Fruit fly (Drosophila melanogaster) whole organism, embryonic: ENCODE results near the gene Pi3K68D.

ENCODE experiments used
- ATbp ChIP-seq: fragments of 200-800 bp; sonication (Bioruptor generic); optimal IDR thresholded peaks from 2 replicates; lab custom pipeline; 2017; ENCODE audit warnings: missing biosample characterization, mild to moderate bottlenecking, missing genetic modification characterization, missing genetic modification reagents
- Adf1 ChIP-seq: fragments of 200-800 bp; sonication (Bioruptor generic); IDR thresholded peaks from 2 replicates; pipeline ENCODE4 v1.3.6; 2022; ENCODE audit warnings: missing biosample characterization, missing genetic modification characterization
- Bgb ChIP-seq: fragments of 200-800 bp; sonication (Bioruptor generic); IDR thresholded peaks from 2 replicates; pipeline ENCODE4 v1.3.6; 2022; ENCODE audit warnings: missing biosample characterization, missing genetic modification characterization; ENCODE audit not compliant: partially characterized antibody
- CG10565 ChIP-seq: fragments of 200-800 bp; sonication (Bioruptor generic); optimal IDR thresholded peaks from 3 replicates; lab custom pipeline; 2016; ENCODE audit warnings: missing biosample characterization, mild to moderate bottlenecking, missing genetic modification characterization
- CG11456 ChIP-seq: fragments of 200-800 bp; sonication (Bioruptor generic); IDR thresholded peaks from 3 replicates; pipeline ENCODE4 v1.3.6; 2022; ENCODE audit warnings: missing biosample characterization, missing genetic modification characterization
- CG13296 ChIP-seq: fragments of 200-800 bp; sonication (Bioruptor generic); optimal IDR thresholded peaks from 3 replicates; lab custom pipeline; 2018; ENCODE audit warnings: missing biosample characterization, mild to moderate bottlenecking, missing genetic modification characterization
- CG14050 ChIP-seq: fragments of 200-800 bp; sonication (Bioruptor generic); IDR thresholded peaks from 3 replicates; pipeline ENCODE4 v1.3.6; 2022; ENCODE audit warnings: missing biosample characterization, missing genetic modification characterization
- CG14667 ChIP-seq: fragments of 200-800 bp; sonication (Bioruptor generic); IDR thresholded peaks from 2 replicates; pipeline ENCODE4 v1.3.6; 2022; ENCODE audit warnings: missing biosample characterization, missing genetic modification characterization
- CG17612 ChIP-seq: fragments of 200-800 bp; sonication (Bioruptor generic); IDR thresholded peaks from 2 replicates; pipeline ENCODE4 v1.3.6; 2022; ENCODE audit warnings: missing biosample characterization, missing genetic modification characterization
- CG2678 ChIP-seq: fragments of 200-800 bp; sonication (Bioruptor generic); optimal IDR thresholded peaks from 3 replicates; lab custom pipeline; 2019; ENCODE audit warnings: missing biosample characterization, mild to moderate bottlenecking, missing genetic modification characterization, moderate library complexity
- CG31441 ChIP-seq: fragments of 200-800 bp; sonication (Bioruptor generic); IDR thresholded peaks from 2 replicates; pipeline ENCODE4 v1.3.6; 2022; ENCODE audit warnings: missing biosample characterization, missing genetic modification characterization
- CG32767 ChIP-seq: fragments of 200-800 bp; sonication (Bioruptor generic); IDR thresholded peaks from 2 replicates; pipeline ENCODE4 v1.3.6; 2022; ENCODE audit warnings: missing biosample characterization, missing genetic modification characterization
- CG3838 ChIP-seq: fragments of 200-800 bp; sonication (Bioruptor generic); optimal IDR thresholded peaks from 3 replicates; lab custom pipeline; 2016; ENCODE audit warnings: missing biosample characterization, missing genetic modification characterization
- CG4360 ChIP-seq: fragments of 200-800 bp; sonication (Bioruptor generic); IDR thresholded peaks from 2 replicates; pipeline ENCODE4 v1.3.6; 2022; ENCODE audit warnings: missing biosample characterization, missing genetic modification characterization
- CG4820 ChIP-seq: fragments of 200-800 bp; sonication (Bioruptor generic); optimal IDR thresholded peaks from 3 replicates; lab custom pipeline; 2016; ENCODE audit warnings: missing biosample characterization, missing genetic modification characterization
- CG5953 ChIP-seq: fragments of 200-800 bp; sonication (Bioruptor generic); IDR thresholded peaks from 2 replicates; pipeline ENCODE4 v1.3.6; 2022; ENCODE audit warnings: missing biosample characterization, missing genetic modification characterization
- CG6791 ChIP-seq: fragments of 200-800 bp; sonication (Bioruptor generic); IDR thresholded peaks from 3 replicates; pipeline ENCODE4 v1.3.6; 2022; ENCODE audit warnings: missing biosample characterization, missing genetic modification characterization; ENCODE audit not compliant: partially characterized antibody
- Chrac-16 ChIP-seq: fragments of 200-800 bp; sonication (Bioruptor generic); optimal IDR thresholded peaks from 3 replicates; lab custom pipeline; 2016; ENCODE audit warnings: missing biosample characterization, missing genetic modification characterization
- Dll ChIP-seq: fragments of 200-800 bp; sonication (Bioruptor generic); IDR thresholded peaks from 4 replicates; pipeline ENCODE4 v1.3.6; 2022; ENCODE audit warnings: missing biosample characterization, missing genetic modification characterization; ENCODE audit not compliant: partially characterized antibody
- Doc3 ChIP-seq: fragments of 200-800 bp; sonication (Bioruptor generic); IDR thresholded peaks from 3 replicates; pipeline ENCODE4 v1.3.6; 2022; ENCODE audit warnings: missing biosample characterization, missing genetic modification characterization; ENCODE audit not compliant: partially characterized antibody
- Dref ChIP-seq: fragments of 200-800 bp; sonication (Bioruptor generic); IDR thresholded peaks from 2 replicates; pipeline ENCODE4 v1.3.6; 2022; ENCODE audit warnings: missing biosample characterization, missing genetic modification characterization
- Fer2 ChIP-seq: fragments of 200-800 bp; sonication (Bioruptor generic); optimal IDR thresholded peaks from 2 replicates; lab custom pipeline; 2018; ENCODE audit warnings: missing biosample characterization, mild to moderate bottlenecking, missing genetic modification characterization, moderate library complexity
- Gug ChIP-seq: fragments of 200-800 bp; sonication (Bioruptor generic); IDR thresholded peaks from 4 replicates; pipeline ENCODE4 v1.3.6; 2022; ENCODE audit warnings: missing biosample characterization, missing genetic modification characterization
- H15 ChIP-seq: fragments of 200-800 bp; sonication (Bioruptor generic); IDR thresholded peaks from 3 replicates; pipeline ENCODE4 v1.3.6; 2022; ENCODE audit warnings: missing biosample characterization, missing genetic modification characterization
- H2.0 ChIP-seq: fragments of 200-800 bp; sonication (Bioruptor generic); IDR thresholded peaks from 2 replicates; pipeline ENCODE4 v1.3.6; 2022; ENCODE audit warnings: missing biosample characterization, missing genetic modification characterization
- Hand ChIP-seq: fragments of 200-800 bp; sonication (Bioruptor generic); optimal IDR thresholded peaks from 2 replicates; lab custom pipeline; 2017; ENCODE audit warnings: mild to moderate bottlenecking, missing biosample characterization, missing genetic modification reagents, missing genetic modification characterization
- MESR4 ChIP-seq: fragments of 200-800 bp; sonication (Bioruptor generic); optimal IDR thresholded peaks from 2 replicates; lab custom pipeline; 2018; ENCODE audit warnings: missing biosample characterization, mild to moderate bottlenecking, missing genetic modification characterization, moderate library complexity
- Ptx1 ChIP-seq: fragments of 200-800 bp; sonication (Bioruptor generic); IDR thresholded peaks from 2 replicates; pipeline ENCODE4 v1.3.6; 2022; ENCODE audit warnings: missing biosample characterization, missing genetic modification characterization
- Rx ChIP-seq: fragments of 200-800 bp; sonication (Bioruptor generic); IDR thresholded peaks from 2 replicates; pipeline ENCODE4 v1.3.6; 2022; ENCODE audit warnings: missing biosample characterization, missing genetic modification characterization
- Side ChIP-seq: fragments of 200-800 bp; sonication (Bioruptor generic); optimal IDR thresholded peaks from 2 replicates; lab custom pipeline; 2016; ENCODE audit warnings: missing biosample characterization, missing genetic modification characterization
- Six4 ChIP-seq: fragments of 200-800 bp; sonication (Bioruptor generic); optimal IDR thresholded peaks from 2 replicates; lab custom pipeline; 2016; ENCODE audit warnings: missing biosample characterization, missing genetic modification characterization
- YL-1 ChIP-seq: fragments of 200-800 bp; sonication (Bioruptor generic); optimal IDR thresholded peaks from 3 replicates; lab custom pipeline; 2017; ENCODE audit warnings: missing biosample characterization, mild to moderate bottlenecking, missing genetic modification characterization
- az2 ChIP-seq: fragments of 200-800 bp; sonication (Bioruptor generic); optimal IDR thresholded peaks from 3 replicates; lab custom pipeline; 2016; ENCODE audit warnings: missing biosample characterization, missing genetic modification characterization
- bsh ChIP-seq, 2 experiments: fragments of 200-800 bp; sonication (Bioruptor generic); optimal IDR thresholded peaks; 2 replicates each; lab custom pipeline; 2017 to 2018; ENCODE audit warnings: mild to moderate bottlenecking in 2 of 2, missing biosample characterization in 2 of 2, missing genetic modification characterization in 2 of 2, moderate library complexity in 1 of 2
- cas ChIP-seq: fragments of 200-800 bp; sonication (Bioruptor generic); IDR thresholded peaks from 2 replicates; pipeline ENCODE4 v1.3.6; 2022; ENCODE audit warnings: missing biosample characterization, missing genetic modification characterization
- cg ChIP-seq: fragments of 200-800 bp; sonication (Bioruptor generic); optimal IDR thresholded peaks from 3 replicates; lab custom pipeline; 2019; ENCODE audit warnings: missing biosample characterization, mild to moderate bottlenecking, missing genetic modification characterization, moderate library complexity
- exex ChIP-seq: fragments of 200-800 bp; sonication (Bioruptor generic); optimal IDR thresholded peaks from 4 replicates; lab custom pipeline; 2018; ENCODE audit warnings: missing biosample characterization, mild to moderate bottlenecking, missing genetic modification characterization, moderate library complexity
- eyg ChIP-seq: fragments of 200-800 bp; sonication (Bioruptor generic); optimal IDR thresholded peaks from 3 replicates; lab custom pipeline; 2016; ENCODE audit warnings: missing biosample characterization, missing genetic modification characterization
- gem ChIP-seq: fragments of 200-800 bp; sonication (Bioruptor generic); optimal IDR thresholded peaks from 2 replicates; lab custom pipeline; 2019; ENCODE audit warnings: missing biosample characterization, mild to moderate bottlenecking, missing genetic modification characterization, moderate library complexity
- kay ChIP-seq: fragments of 200-800 bp; sonication (Bioruptor generic); optimal IDR thresholded peaks from 2 replicates; lab custom pipeline; 2016; ENCODE audit warnings: missing biosample characterization, missing genetic modification characterization
- lilli ChIP-seq: fragments of 200-800 bp; sonication (Bioruptor generic); optimal IDR thresholded peaks from 3 replicates; lab custom pipeline; 2016; ENCODE audit warnings: missing biosample characterization, missing genetic modification characterization
- maf-S ChIP-seq: fragments of 200-800 bp; sonication (Bioruptor generic); optimal IDR thresholded peaks from 2 replicates; lab custom pipeline; 2016; ENCODE audit warnings: missing biosample characterization, missing genetic modification characterization
- mirr ChIP-seq: fragments of 200-800 bp; sonication (Bioruptor generic); optimal IDR thresholded peaks from 3 replicates; lab custom pipeline; 2018; ENCODE audit warnings: missing biosample characterization, mild to moderate bottlenecking, missing genetic modification characterization
- org-1 ChIP-seq: fragments of 200-800 bp; sonication (Bioruptor generic); optimal IDR thresholded peaks from 2 replicates; lab custom pipeline; 2017; ENCODE audit warnings: missing biosample characterization, missing genetic modification characterization
- prd ChIP-seq, 3 experiments: fragments of >200 bp in 2 of 3; fragments of 200-800 bp in 1 of 3; sonication (Bioruptor generic) in 1 of 3; optimal IDR thresholded peaks in 2 of 3; IDR thresholded peaks in 1 of 3; 2 replicates in 2 of 3; 3 replicates in 1 of 3; pipeline versions ENCODE4 v1.3.6 to Lab custom; 2017 to 2022; ENCODE audit warnings: missing biosample characterization in 1 of 3, missing genetic modification characterization in 1 of 3
- pum ChIP-seq: fragments of 200-800 bp; sonication (Bioruptor generic); optimal IDR thresholded peaks from 2 replicates; lab custom pipeline; 2016; ENCODE audit warnings: missing biosample characterization, missing genetic modification characterization
- sqz ChIP-seq: fragments of 200-800 bp; sonication (Bioruptor generic); optimal IDR thresholded peaks from 3 replicates; lab custom pipeline; 2018; ENCODE audit warnings: missing biosample characterization, mild to moderate bottlenecking, missing genetic modification characterization
- stc ChIP-seq: fragments of 200-800 bp; sonication (Bioruptor generic); IDR thresholded peaks from 2 replicates; pipeline ENCODE4 v1.3.6; 2022; ENCODE audit warnings: missing biosample characterization, missing genetic modification characterization
- tin ChIP-seq: fragments of 200-800 bp; sonication (Bioruptor generic); optimal IDR thresholded peaks from 3 replicates; lab custom pipeline; 2016; ENCODE audit warnings: missing biosample characterization, missing genetic modification characterization
- trh ChIP-seq: fragments of 200-800 bp; sonication (Bioruptor generic); optimal IDR thresholded peaks from 2 replicates; lab custom pipeline; 2016; ENCODE audit warnings: missing biosample characterization, missing genetic modification characterization
- ttk ChIP-seq: fragments of 200-800 bp; sonication (Bioruptor generic); IDR thresholded peaks from 2 replicates; pipeline ENCODE4 v2.1.2; 2022; ENCODE audit warnings: missing biosample characterization, missing genetic modification characterization
- tup ChIP-seq: fragments of 200-800 bp; sonication (Bioruptor generic); optimal IDR thresholded peaks from 2 replicates; lab custom pipeline; 2016; ENCODE audit warnings: missing biosample characterization, mild to moderate bottlenecking, missing genetic modification characterization, moderate library complexity

Pi3K68D gene

dm6 chr3L:11772608-11773017 is 17.2 kb downstream of the Pi3K68D start (continued):
- TF ChIP-seq kay (GFP tag; lab: Kevin White, UChicago) = peak; percentile 20
- no peak for TF ChIP-seq CG31441 (GFP tag; lab: Robert Waterston, UW)
- no peak for TF ChIP-seq ATbp (GFP tag; lab: Kevin White, UChicago)
- TF ChIP-seq tup (GFP tag; lab: Kevin White, UChicago) = no peak
- TF ChIP-seq stc (GFP tag; lab: Robert Waterston, UW) = 0 out of 2 replicates have a peak, but pooled peaks have one; percentile 12
- no peak for TF ChIP-seq Dref
- TF ChIP-seq lilli (GFP tag; lab: Kevin White, UChicago) = no peak
- TF ChIP-seq CG32767 (GFP tag; lab: Robert Waterston, UW) = no peak
- TF ChIP-seq org-1 = no peak
- TF ChIP-seq eyg (GFP tag; lab: Kevin White, UChicago) = no peak
- no peak for TF ChIP-seq CG6791 (GFP tag; lab: Robert Waterston, UW)
- peak; percentile 14 for TF ChIP-seq CG13296 (GFP tag; lab: Kevin White, UChicago)
- no peak for TF ChIP-seq prd (optimal IDR thresholded peaks at IDR 0.05; lab: Kevin White, UChicago)
- no peak for TF ChIP-seq prd (GFP tag; IDR thresholded peaks at IDR 0.05; lab: Robert Waterston, UW)
- TF ChIP-seq Chrac-16 (GFP tag; lab: Kevin White, UChicago) = no peak
- no peak for TF ChIP-seq cas (GFP tag; lab: Robert Waterston, UW)
- no peak for TF ChIP-seq CG17612 (GFP tag; lab: Robert Waterston, UW)
- no peak for TF ChIP-seq Bgb (GFP tag; lab: Robert Waterston, UW)
- peak; percentile 99 for TF ChIP-seq exex (tag; lab: Kevin White, UChicago)
- peak; percentile 24 for TF ChIP-seq CG2678 (tag; lab: Kevin White, UChicago)
- TF ChIP-seq YL-1 (GFP tag; lab: Kevin White, UChicago) = no peak
- no peak for TF ChIP-seq H2.0 (GFP tag; lab: Robert Waterston, UW)
- TF ChIP-seq maf-S (GFP tag; lab: Kevin White, UChicago) = no peak
- TF ChIP-seq Side (GFP tag; lab: Kevin White, UChicago) = no peak
- no peak for TF ChIP-seq cg
- TF ChIP-seq CG14667 (GFP tag; lab: Robert Waterston, UW) = no peak
- TF ChIP-seq sqz (GFP tag; lab: Kevin White, UChicago) = no peak
- no peak for TF ChIP-seq Rx
- no peak; the same call in 1 of the 2 replicates for TF ChIP-seq Ptx1 (GFP tag; lab: Robert Waterston, UW)
- TF ChIP-seq Dll (GFP tag; lab: Robert Waterston, UW) = no peak
- TF ChIP-seq CG5953 (GFP tag; lab: Robert Waterston, UW) = no peak
- TF ChIP-seq CG11456 (GFP tag; lab: Robert Waterston, UW) = no peak
- no peak for TF ChIP-seq CG10565 (GFP tag; lab: Kevin White, UChicago)
- no peak for TF ChIP-seq H15 (GFP tag; lab: Robert Waterston, UW)
- TF ChIP-seq Doc3 = no peak
- TF ChIP-seq bsh (GFP tag; optimal IDR thresholded peaks at IDR 0.05; lab: Kevin White, UChicago) = no peak
- TF ChIP-seq trh = no peak
- no peak for TF ChIP-seq Hand (GFP tag; lab: Kevin White, UChicago)
- no peak for TF ChIP-seq tin (GFP tag; lab: Kevin White, UChicago)
- no peak for TF ChIP-seq Six4 (GFP tag; lab: Kevin White, UChicago)
- no peak for TF ChIP-seq MESR4 (GFP tag; lab: Kevin White, UChicago)
- TF ChIP-seq CG4820 = no peak
- TF ChIP-seq Fer2 (tag; lab: Kevin White, UChicago) = no peak
- no peak for TF ChIP-seq az2 (GFP tag; lab: Kevin White, UChicago)
- TF ChIP-seq Adf1 (GFP tag; lab: Robert Waterston, UW) = peak; percentile 44; the same call in 1 of the 2 replicates
- no peak for TF ChIP-seq CG14050
- TF ChIP-seq pum (GFP tag; lab: Kevin White, UChicago) = no peak
- no peak for TF ChIP-seq gem
- TF ChIP-seq CG3838 (GFP tag; lab: Kevin White, UChicago) = no peak
- peak; percentile 99 for TF ChIP-seq mirr (GFP tag; lab: Kevin White, UChicago)
- TF ChIP-seq ttk (GFP tag; lab: Robert Waterston, UW) = 0 out of 2 replicates have a peak, but pooled peaks have one; percentile 11
- peak; percentile 25; the same call in 1 of the 2 replicates for TF ChIP-seq CG4360 (GFP tag; lab: Robert Waterston, UW)
- TF ChIP-seq Gug = no peak
